Worm (Caenorhabditis elegans) whole organism, early embryonic: ENCODE results near the gene srw-43.

Source experiments
- B0310.2 ChIP-seq: sonication (generic microtip); optimal IDR thresholded peaks from 2 replicates; lab custom pipeline; 2016; ENCODE audit warnings: mild to moderate bottlenecking, missing genetic modification characterization, missing compliant biosample characterization
- F13C5.2 ChIP-seq: sonication (generic microtip); optimal IDR thresholded peaks from 2 replicates; lab custom pipeline; 2017; ENCODE audit warnings: mild to moderate bottlenecking, missing genetic modification characterization, inconsistent platforms, missing compliant biosample characterization
- aly-1 ChIP-seq: sonication (generic microtip); optimal IDR thresholded peaks from 2 replicates; lab custom pipeline; 2016; ENCODE audit warnings: missing genetic modification characterization, missing compliant biosample characterization
- ama-1 ChIP-seq: fragments of 150-350 bp; optimal IDR thresholded peaks from 2 replicates; lab custom pipeline; 2014
- ceh-13 ChIP-seq: fragments of 200-800 bp; sonication (Bioruptor generic); optimal IDR thresholded peaks from 2 replicates; lab custom pipeline; 2018; ENCODE audit warnings: mild to moderate bottlenecking, missing genetic modification characterization, missing compliant biosample characterization
- ceh-36 ChIP-seq: sonication (generic microtip); optimal IDR thresholded peaks from 2 replicates; lab custom pipeline; 2016; ENCODE audit warnings: missing genetic modification characterization, inconsistent platforms, missing compliant biosample characterization
- ets-7 ChIP-seq: sonication (generic microtip); optimal IDR thresholded peaks from 2 replicates; lab custom pipeline; 2016; ENCODE audit warnings: missing genotype, missing genetic modification characterization, missing compliant biosample characterization
- flt-1 ChIP-seq: fragments of 200-800 bp; sonication (Bioruptor generic); IDR thresholded peaks from 2 replicates; pipeline ENCODE4 v1.3.6; 2022; ENCODE audit warnings: missing genetic modification characterization, missing compliant biosample characterization
- hmbx-1 ChIP-seq: sonication (generic microtip); optimal IDR thresholded peaks from 2 replicates; lab custom pipeline; 2016; ENCODE audit warnings: mild to moderate bottlenecking, missing genetic modification characterization, missing compliant biosample characterization
- hmg-4 ChIP-seq: fragments of 200-800 bp; sonication (Bioruptor generic); optimal IDR thresholded peaks from 2 replicates; lab custom pipeline; 2018; ENCODE audit warnings: mild to moderate bottlenecking, missing genetic modification characterization, missing compliant biosample characterization
- hnd-1 ChIP-seq: sonication (generic microtip); optimal IDR thresholded peaks from 2 replicates; lab custom pipeline; 2016; ENCODE audit warnings: missing genetic modification characterization, missing compliant biosample characterization
- pes-1 ChIP-seq: fragments of 200-800 bp; sonication (Bioruptor generic); IDR thresholded peaks from 2 replicates; pipeline ENCODE4 v1.3.6; 2022; ENCODE audit warnings: missing genetic modification reagents, missing genetic modification characterization, missing compliant biosample characterization
- scrt-1 ChIP-seq: fragments of 200-800 bp; sonication (Bioruptor generic); IDR thresholded peaks from 2 replicates; pipeline ENCODE4 v1.3.6; 2022; ENCODE audit warnings: missing genetic modification characterization, missing compliant biosample characterization
- sea-1 ChIP-seq: fragments of 200-800 bp; sonication (Bioruptor generic); conservative IDR thresholded peaks from 2 replicates; pipeline ENCODE4 v1.3.6; 2022; ENCODE audit warnings: missing genetic modification characterization, missing compliant biosample characterization
- tbx-11 ChIP-seq: fragments of 200-800 bp; sonication (Bioruptor generic); IDR thresholded peaks from 2 replicates; pipeline ENCODE4 v1.3.6; 2022; ENCODE audit warnings: missing genetic modification characterization, missing compliant biosample characterization
- tbx-37 ChIP-seq: fragments of 200-800 bp; sonication (Bioruptor generic); conservative IDR thresholded peaks from 2 replicates; pipeline ENCODE4 v1.3.6; 2022; ENCODE audit warnings: missing genetic modification reagents, missing genetic modification characterization, missing compliant biosample characterization
- tra-4 ChIP-seq: sonication (generic microtip); optimal IDR thresholded peaks from 2 replicates; lab custom pipeline; 2017; ENCODE audit warnings: missing genetic modification characterization, missing compliant biosample characterization

Gene srw-43

ce11 chrV:16713797-16714196, 28.0 kb downstream of the srw-43 start:
- TF ChIP-seq tra-4 (tag; lab: Kevin White, UChicago) (no peak), ets-7 (tag; lab: Kevin White, UChicago) (no peak), B0310.2 (no peak), tbx-11 (GFP tag; lab: Robert Waterston, UW) (no peak), pes-1 (GFP tag; lab: Robert Waterston, UW) (no peak), scrt-1 (GFP tag; lab: Robert Waterston, UW) (no peak), aly-1 (tag; lab: Kevin White, UChicago) (no peak), tbx-37 (GFP tag; lab: Robert Waterston, UW) (no peak), ama-1 (lab: Kevin White, UChicago) (no peak), hmbx-1 (tag; lab: Kevin White, UChicago) (no peak), flt-1 (GFP tag; lab: Robert Waterston, UW) (no peak), ceh-13 (GFP tag; lab: Kevin White, UChicago) (no peak), ceh-36 (tag; lab: Kevin White, UChicago) (no peak), hmg-4 (GFP tag; lab: Kevin White, UChicago) (no peak), F13C5.2 (tag; lab: Kevin White, UChicago) (no peak), sea-1 (no peak)

DNA sequence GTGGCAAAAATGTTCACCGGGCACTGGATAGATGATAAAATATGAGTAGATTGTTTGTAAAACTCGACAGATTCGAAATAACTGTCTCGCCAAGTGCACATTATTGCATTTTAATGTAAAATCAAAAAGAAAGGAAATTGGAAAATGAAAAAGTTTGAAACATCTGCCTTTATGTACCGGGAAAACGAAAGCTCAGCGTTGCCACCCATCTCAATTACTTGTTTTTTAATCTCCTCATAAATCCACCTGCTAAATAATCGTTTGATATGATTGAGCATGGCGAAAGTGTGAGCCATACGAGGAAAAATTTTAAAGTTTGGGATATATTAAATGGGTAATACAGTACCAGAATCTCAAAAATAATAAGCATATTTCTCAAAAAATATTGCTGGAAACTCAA, 30.7 kb downstream of the srw-43 start, which contains the start of gene srh-137:
Gene srh-137, minus strand, starts transcription at position 101 of the 400 bp plus-strand sequence.
- no peak for TF ChIP-seq hmg-4 (GFP tag; lab: Kevin White, UChicago)
- no peak for TF ChIP-seq ceh-13 (GFP tag; lab: Kevin White, UChicago)
- no peak for TF ChIP-seq ets-7 (tag; lab: Kevin White, UChicago)
- TF ChIP-seq tra-4 (tag; lab: Kevin White, UChicago): no peak
- TF ChIP-seq ceh-36 (tag; lab: Kevin White, UChicago): no peak

ce11 chrV:16723744-16724143, 37.9 kb downstream of the srw-43 start, which contains the start of gene nhr-112:
nhr-112 (minus strand) TSS chrV:16723844.
- TF ChIP-seq ets-7 (tag; lab: Kevin White, UChicago) (no peak), flt-1 (GFP tag; lab: Robert Waterston, UW) (no peak), aly-1 (tag; lab: Kevin White, UChicago) (no peak)

ce11 chrV:16724574-16724973, 38.7 kb downstream of the srw-43 start:
- no peak for TF ChIP-seq scrt-1 (GFP tag; lab: Robert Waterston, UW)
- TF ChIP-seq flt-1 (GFP tag; lab: Robert Waterston, UW): no peak
- no peak for TF ChIP-seq F13C5.2 (tag; lab: Kevin White, UChicago)
- no peak for TF ChIP-seq pes-1 (GFP tag; lab: Robert Waterston, UW)
- no peak for TF ChIP-seq aly-1 (tag; lab: Kevin White, UChicago)
- TF ChIP-seq ceh-13 (GFP tag; lab: Kevin White, UChicago): no peak
- TF ChIP-seq hmbx-1 (tag; lab: Kevin White, UChicago): no peak
- TF ChIP-seq tbx-37 (GFP tag; lab: Robert Waterston, UW): no peak
- no peak for TF ChIP-seq ets-7 (tag; lab: Kevin White, UChicago)
- no peak for TF ChIP-seq hmg-4 (GFP tag; lab: Kevin White, UChicago)
- no peak for TF ChIP-seq sea-1
- TF ChIP-seq ceh-36 (tag; lab: Kevin White, UChicago): no peak
- TF ChIP-seq B0310.2: no peak
- TF ChIP-seq tbx-11 (GFP tag; lab: Robert Waterston, UW): no peak
- TF ChIP-seq tra-4 (tag; lab: Kevin White, UChicago): no peak
- no peak for TF ChIP-seq ama-1 (lab: Kevin White, UChicago)
- no peak for TF ChIP-seq hnd-1 (tag; lab: Kevin White, UChicago)

DNA sequence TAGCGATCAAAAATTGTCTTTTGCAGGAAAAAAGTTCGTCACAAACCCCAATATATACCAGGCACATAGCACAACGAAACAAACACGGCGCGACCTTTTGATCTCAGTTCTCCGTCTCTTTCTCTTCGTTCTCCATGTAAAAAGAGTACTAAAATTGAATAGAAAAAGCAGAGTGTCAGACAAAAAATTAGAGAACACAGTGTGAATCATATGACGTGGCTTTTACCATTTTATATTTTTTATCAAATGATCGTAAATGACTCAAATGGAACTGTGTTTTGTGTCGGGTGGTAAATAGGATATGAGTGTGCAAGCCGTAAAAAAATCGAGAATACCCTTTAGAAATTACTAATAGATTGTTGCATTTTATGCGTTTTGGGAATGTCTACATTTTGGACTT, 40.1 kb downstream of the srw-43 start:
- TF ChIP-seq tbx-11 (GFP tag; lab: Robert Waterston, UW) (no peak), scrt-1 (GFP tag; lab: Robert Waterston, UW) (no peak), hnd-1 (tag; lab: Kevin White, UChicago) (no peak), B0310.2 (no peak), tbx-37 (GFP tag; lab: Robert Waterston, UW) (no peak), F13C5.2 (tag; lab: Kevin White, UChicago) (no peak), flt-1 (GFP tag; lab: Robert Waterston, UW) (no peak), ets-7 (tag; lab: Kevin White, UChicago) (no peak), tra-4 (tag; lab: Kevin White, UChicago) (no peak)

ce11 chrV:16726915-16727314, 41.1 kb downstream of the srw-43 start, which contains the start of gene T25E12.14:
T25E12.14 (plus strand) TSS chrV:16727215.
- TF ChIP-seq hmg-4 (GFP tag; lab: Kevin White, UChicago) (no peak), scrt-1 (GFP tag; lab: Robert Waterston, UW) (no peak), hnd-1 (tag; lab: Kevin White, UChicago) (no peak), aly-1 (tag; lab: Kevin White, UChicago) (no peak)

- TF ChIP-seq pes-1 (GFP tag; lab: Robert Waterston, UW): no peak
- no peak for TF ChIP-seq ama-1 (lab: Kevin White, UChicago)
- TF ChIP-seq tbx-11 (GFP tag; lab: Robert Waterston, UW): no peak
- TF ChIP-seq ceh-13 (GFP tag; lab: Kevin White, UChicago): no peak
- TF ChIP-seq F13C5.2 (tag; lab: Kevin White, UChicago): no peak
- no peak for TF ChIP-seq ets-7 (tag; lab: Kevin White, UChicago)
- no peak for TF ChIP-seq tbx-37 (GFP tag; lab: Robert Waterston, UW)
- TF ChIP-seq hnd-1 (tag; lab: Kevin White, UChicago): no peak
- no peak for TF ChIP-seq tra-4 (tag; lab: Kevin White, UChicago)
Observed at ce11 chrV:16728431-16728830, 42.6 kb downstream of the srw-43 start, which contains the start of gene fbxa-127. fbxa-127 (plus strand) TSS chrV:16728731.
